Worm (Caenorhabditis elegans) whole organism, mixed stage, embryonic: ENCODE measurements around the gene nspe-3.
A peak's percentile ranks its signal among the peaks of the same experiment; 100 is the strongest.

Experiments
- M03D4.4 ChIP-seq: sonication (generic microtip); optimal IDR thresholded peaks from 2 replicates; lab custom pipeline; 2017; ENCODE audit warnings: mild to moderate bottlenecking, missing genetic modification characterization, missing compliant biosample characterization
- bed-3 ChIP-seq: fragments of 200-800 bp; sonication (Bioruptor generic); optimal IDR thresholded peaks from 3 replicates; lab custom pipeline; 2018; ENCODE audit warnings: mild to moderate bottlenecking, missing genetic modification characterization, moderate library complexity, missing compliant biosample characterization
- blmp-1 ChIP-seq: fragments of 150-350 bp; optimal IDR thresholded peaks from 2 replicates; lab custom pipeline; 2014; ENCODE audit warnings: missing biosample characterization, missing genetic modification characterization
- ceh-39 ChIP-seq: fragments of 150-350 bp; optimal IDR thresholded peaks from 2 replicates; lab custom pipeline; 2014; ENCODE audit warnings: missing biosample characterization, missing genetic modification characterization
- ceh-43 ChIP-seq: fragments of 200-800 bp; sonication (Bioruptor generic); optimal IDR thresholded peaks from 2 replicates; lab custom pipeline; 2018; ENCODE audit warnings: mild to moderate bottlenecking, missing genetic modification characterization, moderate library complexity, missing compliant biosample characterization
- ceh-83 ChIP-seq: fragments of 200-800 bp; sonication (Bioruptor generic); optimal IDR thresholded peaks from 2 replicates; lab custom pipeline; 2018; ENCODE audit warnings: mild to moderate bottlenecking, missing genetic modification characterization, missing compliant biosample characterization
- ces-1 ChIP-seq: fragments of 150-350 bp; optimal IDR thresholded peaks from 2 replicates; lab custom pipeline; 2014; ENCODE audit warnings: missing biosample characterization, missing genetic modification reagents, missing genetic modification characterization
- cnd-1 ChIP-seq: fragments of 200-800 bp; sonication (Bioruptor generic); optimal IDR thresholded peaks from 2 replicates; lab custom pipeline; 2018; ENCODE audit warnings: mild to moderate bottlenecking, missing genetic modification characterization, missing compliant biosample characterization
- drap-1 ChIP-seq: fragments of 200-800 bp; sonication (Bioruptor generic); optimal IDR thresholded peaks from 3 replicates; lab custom pipeline; 2018; ENCODE audit warnings: mild to moderate bottlenecking, missing genetic modification characterization, missing compliant biosample characterization
- elt-1 ChIP-seq: sonication (generic microtip); optimal IDR thresholded peaks from 2 replicates; lab custom pipeline; 2017; ENCODE audit warnings: missing genetic modification characterization, mild to moderate bottlenecking, missing compliant biosample characterization, antibody characterized with exemption, moderate library complexity, borderline replicate concordance; ENCODE audit not compliant: insufficient read depth
- elt-3 ChIP-seq: fragments of 150-350 bp; optimal IDR thresholded peaks from 2 replicates; lab custom pipeline; 2014; ENCODE audit warnings: missing biosample characterization, missing genetic modification characterization
- flh-1 ChIP-seq: fragments of 200-800 bp; sonication (Bioruptor generic); optimal IDR thresholded peaks from 2 replicates; lab custom pipeline; 2018; ENCODE audit warnings: mild to moderate bottlenecking, missing genetic modification characterization, moderate library complexity, missing compliant biosample characterization
- ham-2 ChIP-seq: fragments of 200-800 bp; sonication (Bioruptor generic); optimal IDR thresholded peaks from 2 replicates; lab custom pipeline; 2018; ENCODE audit warnings: mild to moderate bottlenecking, missing genetic modification characterization, missing compliant biosample characterization
- hlh-1 ChIP-seq: fragments of 150-350 bp; optimal IDR thresholded peaks from 2 replicates; lab custom pipeline; 2014; ENCODE audit warnings: missing biosample characterization, missing genetic modification reagents, missing genetic modification characterization
- lin-13 ChIP-seq: fragments of 150-350 bp; optimal IDR thresholded peaks from 2 replicates; lab custom pipeline; 2014; ENCODE audit warnings: missing biosample characterization, missing genetic modification characterization
- lin-32 ChIP-seq: fragments of 200-800 bp; sonication (Bioruptor generic); optimal IDR thresholded peaks from 2 replicates; lab custom pipeline; 2018; ENCODE audit warnings: mild to moderate bottlenecking, missing genetic modification characterization, missing compliant biosample characterization
- lsy-2 ChIP-seq: fragments of 150-350 bp; optimal IDR thresholded peaks from 2 replicates; lab custom pipeline; 2014; ENCODE audit warnings: missing biosample characterization, missing genetic modification characterization
- mab-5 ChIP-seq: fragments of 150-350 bp; optimal IDR thresholded peaks from 2 replicates; lab custom pipeline; 2014; ENCODE audit warnings: missing biosample characterization, missing genetic modification characterization
- mep-1 ChIP-seq: fragments of 150-350 bp; optimal IDR thresholded peaks from 2 replicates; lab custom pipeline; 2017; ENCODE audit warnings: missing biosample characterization, missing genetic modification reagents, missing genetic modification characterization, inconsistent platforms
- mls-2 ChIP-seq: sonication (generic microtip); optimal IDR thresholded peaks from 2 replicates; lab custom pipeline; 2016; ENCODE audit warnings: mild to moderate bottlenecking, missing genetic modification characterization, moderate library complexity, missing compliant biosample characterization
- nhr-12 ChIP-seq: fragments of 150-350 bp; optimal IDR thresholded peaks from 2 replicates; lab custom pipeline; 2014; ENCODE audit warnings: missing biosample characterization, missing genetic modification characterization
- nhr-2 ChIP-seq: fragments of 150-350 bp; optimal IDR thresholded peaks from 2 replicates; lab custom pipeline; 2014; ENCODE audit warnings: missing biosample characterization, missing genetic modification characterization
- nhr-237 ChIP-seq: fragments of 150-350 bp; optimal IDR thresholded peaks from 2 replicates; lab custom pipeline; 2014; ENCODE audit warnings: missing biosample characterization, missing genetic modification characterization
- nhr-28 ChIP-seq: fragments of 150-350 bp; optimal IDR thresholded peaks from 2 replicates; lab custom pipeline; 2014; ENCODE audit warnings: missing biosample characterization, missing genetic modification characterization
- nhr-76 ChIP-seq: sonication (generic microtip); optimal IDR thresholded peaks from 2 replicates; lab custom pipeline; 2017; ENCODE audit warnings: missing biosample characterization, missing genetic modification characterization
- pha-4 ChIP-seq: fragments of 150-350 bp; optimal IDR thresholded peaks from 2 replicates; lab custom pipeline; 2018; ENCODE audit warnings: missing biosample characterization, missing genetic modification reagents, missing genetic modification characterization
- sem-2 ChIP-seq: fragments of 200-800 bp; sonication (Bioruptor generic); optimal IDR thresholded peaks from 2 replicates; lab custom pipeline; 2018; ENCODE audit warnings: mild to moderate bottlenecking, missing genetic modification characterization, missing compliant biosample characterization
- snpc-4 ChIP-seq: fragments of 150-350 bp; optimal IDR thresholded peaks from 2 replicates; lab custom pipeline; 2014; ENCODE audit warnings: missing biosample characterization, missing genetic modification characterization
- sptf-1 ChIP-seq: sonication (generic microtip); optimal IDR thresholded peaks from 2 replicates; lab custom pipeline; 2017; ENCODE audit warnings: mild to moderate bottlenecking, missing genetic modification characterization, moderate library complexity, missing compliant biosample characterization
- unc-120 ChIP-seq: sonication (generic microtip); optimal IDR thresholded peaks from 2 replicates; lab custom pipeline; 2017; ENCODE audit warnings: missing genetic modification characterization, missing compliant biosample characterization; ENCODE audit not compliant: poor library complexity, severe bottlenecking
- unc-39 ChIP-seq: fragments of 150-350 bp; optimal IDR thresholded peaks from 2 replicates; lab custom pipeline; 2014; ENCODE audit warnings: missing biosample characterization, missing genetic modification characterization
- unc-62 ChIP-seq: fragments of 150-350 bp; optimal IDR thresholded peaks from 2 replicates; lab custom pipeline; 2014; ENCODE audit warnings: missing biosample characterization, missing genetic modification reagents, missing genetic modification characterization
- zip-8 ChIP-seq: fragments of 150-350 bp; optimal IDR thresholded peaks from 2 replicates; lab custom pipeline; 2014; ENCODE audit warnings: missing biosample characterization, missing genetic modification characterization
- ztf-11 ChIP-seq: fragments of 150-350 bp; optimal IDR thresholded peaks from 2 replicates; lab custom pipeline; 2014; ENCODE audit warnings: missing biosample characterization, missing genetic modification characterization

Gene nspe-3

ce11 chrII:12580952-12581351 lies 36.7 kb upstream of the nspe-3 start, which contains the start of gene clec-4:
Gene clec-4, minus strand, starts transcription at chrII:12581113.
- TF ChIP-seq ceh-43 (GFP tag; lab: Kevin White, UChicago) (no peak), elt-3 (tag; lab: Kevin White, UChicago) (no peak), blmp-1 (tag; lab: Kevin White, UChicago) (no peak), nhr-76 (tag; lab: Kevin White, UChicago) (no peak), lin-32 (GFP tag; lab: Kevin White, UChicago) (no peak), sem-2 (no peak), mab-5 (tag; lab: Kevin White, UChicago) (no peak), nhr-12 (no peak), M03D4.4 (tag; lab: Kevin White, UChicago) (no peak), ztf-11 (tag; lab: Kevin White, UChicago) (no peak), drap-1 (GFP tag; lab: Kevin White, UChicago) (no peak), unc-62 (GFP tag; lab: Kevin White, UChicago) (no peak), pha-4 (tag; lab: Kevin White, UChicago) (no peak), sptf-1 (tag; lab: Kevin White, UChicago) (no peak), ceh-39 (tag; lab: Kevin White, UChicago) (no peak), mls-2 (tag; lab: Kevin White, UChicago) (no peak)

DNA sequence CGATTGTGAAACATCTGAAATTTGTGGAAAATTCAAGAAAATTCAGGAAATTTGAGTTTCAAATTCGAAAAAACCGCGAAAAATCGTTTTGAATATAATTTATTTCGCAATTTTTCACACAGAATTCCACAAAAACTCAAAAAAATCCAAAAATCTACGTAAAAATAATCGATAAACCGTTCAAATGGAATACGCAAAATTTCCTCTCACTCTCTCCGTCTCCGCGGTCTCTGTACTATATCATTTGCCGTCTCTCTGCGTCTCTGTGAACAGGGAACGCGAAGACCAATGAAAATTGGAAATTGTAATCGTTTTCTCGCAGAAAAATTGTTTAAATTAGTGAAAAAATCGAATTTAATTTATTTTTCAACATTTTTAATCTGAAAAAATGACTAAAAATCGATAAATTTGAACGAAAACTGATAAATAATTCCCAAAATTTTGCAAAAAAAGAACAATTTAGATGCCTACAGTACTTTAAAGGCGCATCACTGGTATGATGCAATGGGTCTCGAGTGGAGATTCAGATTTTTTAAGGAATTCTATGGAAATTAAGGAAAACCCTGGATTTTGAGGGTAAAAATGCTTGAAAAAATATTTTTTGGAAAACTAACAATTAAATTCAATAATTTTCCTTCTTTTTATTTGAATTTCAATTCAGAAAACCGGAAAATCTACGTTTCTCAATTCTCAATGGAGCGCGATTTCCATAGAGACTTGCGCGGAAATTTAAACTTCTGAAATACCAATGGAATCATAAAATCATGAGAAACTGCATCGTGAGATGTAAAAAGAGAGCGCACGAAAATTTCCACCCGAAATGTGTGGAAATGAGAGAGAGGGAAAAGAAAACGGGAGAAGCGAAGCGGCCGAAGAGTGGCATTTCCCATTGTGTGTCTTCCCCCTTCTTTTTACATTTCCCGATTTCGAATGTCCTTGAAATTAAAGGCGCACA lies 13.7 kb upstream of the nspe-3 start, which contains the start of the genes ceh-100 and lips-15:
Gene ceh-100, minus strand, starts transcription at position 14 of the 955 bp plus-strand sequence.
Gene lips-15, plus strand, starts transcription at position 720 of the 955 bp plus-strand sequence.
- TF ChIP-seq hlh-1 (no peak), unc-62 (GFP tag; lab: Kevin White, UChicago) (no peak), snpc-4 (tag; lab: Kevin White, UChicago) (no peak), unc-39 (tag; lab: Kevin White, UChicago) (no peak), mab-5 (tag; lab: Kevin White, UChicago) (no peak), nhr-237 (tag; lab: Kevin White, UChicago) (no peak), nhr-76 (tag; lab: Kevin White, UChicago) (no peak), nhr-28 (no peak), M03D4.4 (tag; lab: Kevin White, UChicago) (no peak), mls-2 (tag; lab: Kevin White, UChicago) (no peak), mep-1 (tag; lab: Kevin White, UChicago) (peak; percentile 61), ham-2 (GFP tag; lab: Kevin White, UChicago) (no peak), lin-32 (GFP tag; lab: Kevin White, UChicago) (no peak), flh-1 (no peak), lsy-2 (peak; percentile 24), zip-8 (tag; lab: Kevin White, UChicago) (no peak), ceh-39 (tag; lab: Kevin White, UChicago) (peak; percentile 10), drap-1 (GFP tag; lab: Kevin White, UChicago) (no peak), blmp-1 (tag; lab: Kevin White, UChicago) (no peak), nhr-2 (tag; lab: Kevin White, UChicago) (no peak), lin-13 (tag; lab: Kevin White, UChicago) (no peak), nhr-12 (no peak), ceh-83 (GFP tag; lab: Kevin White, UChicago) (no peak), ces-1 (GFP tag; lab: Kevin White, UChicago) (no peak), ztf-11 (tag; lab: Kevin White, UChicago) (no peak), elt-1 (tag; lab: Kevin White, UChicago) (no peak), elt-3 (tag; lab: Kevin White, UChicago) (no peak), sem-2 (no peak), cnd-1 (no peak), bed-3 (GFP tag; lab: Kevin White, UChicago) (no peak), pha-4 (tag; lab: Kevin White, UChicago) (no peak), ceh-43 (GFP tag; lab: Kevin White, UChicago) (no peak), sptf-1 (tag; lab: Kevin White, UChicago) (no peak), unc-120 (tag; lab: Kevin White, UChicago) (peak; percentile 5)
